Fruit fly (Drosophila melanogaster) whole organism, prepupa: ENCODE measurements around the gene Acbp2.
A peak's percentile ranks its signal among the peaks of the same experiment; 100 is the strongest.

Experiments
- Blimp-1 ChIP-seq: fragments of 200-800 bp; sonication (Bioruptor generic); optimal IDR thresholded peaks from 3 replicates; lab custom pipeline; 2017; ENCODE audit warnings: missing biosample characterization, missing genetic modification characterization, mild to moderate bottlenecking, moderate library complexity, missing genetic modification reagents
- CG10669 ChIP-seq: fragments of 200-800 bp; sonication (Bioruptor generic); optimal IDR thresholded peaks from 3 replicates; lab custom pipeline; 2018; ENCODE audit warnings: missing biosample characterization, mild to moderate bottlenecking, missing genetic modification characterization, moderate library complexity
- CG11294 ChIP-seq: fragments of 200-800 bp; sonication (Bioruptor generic); IDR thresholded peaks from 2 replicates; pipeline ENCODE4 v1.3.6; 2022; ENCODE audit warnings: missing biosample characterization, missing genetic modification characterization
- CG15336 ChIP-seq: fragments of 200-800 bp; sonication (Bioruptor generic); IDR thresholded peaks from 2 replicates; pipeline ENCODE4 v1.3.6; 2022; ENCODE audit warnings: missing biosample characterization, missing genetic modification characterization
- CG1621 ChIP-seq: fragments of 200-800 bp; sonication (Bioruptor generic); optimal IDR thresholded peaks from 3 replicates; lab custom pipeline; 2018; ENCODE audit warnings: missing biosample characterization, mild to moderate bottlenecking, missing genetic modification characterization
- CG16779 ChIP-seq: fragments of 200-800 bp; sonication (Bioruptor generic); optimal IDR thresholded peaks from 3 replicates; lab custom pipeline; 2017; ENCODE audit warnings: missing biosample characterization, mild to moderate bottlenecking, missing genetic modification characterization
- CG31627 ChIP-seq: fragments of 200-800 bp; sonication (Bioruptor generic); optimal IDR thresholded peaks from 3 replicates; lab custom pipeline; 2016; ENCODE audit warnings: missing biosample characterization, missing genetic modification characterization
- CG32006 ChIP-seq: fragments of 200-800 bp; sonication (Bioruptor generic); optimal IDR thresholded peaks from 3 replicates; lab custom pipeline; 2017; ENCODE audit warnings: missing biosample characterization, mild to moderate bottlenecking, missing genetic modification characterization
- CG3919 ChIP-seq: fragments of 200-800 bp; sonication (Bioruptor generic); optimal IDR thresholded peaks from 3 replicates; lab custom pipeline; 2016; ENCODE audit warnings: missing biosample characterization, missing genetic modification characterization
- CG4318 ChIP-seq: fragments of 200-800 bp; sonication (Bioruptor generic); optimal IDR thresholded peaks from 3 replicates; lab custom pipeline; 2017; ENCODE audit warnings: missing biosample characterization, mild to moderate bottlenecking, missing genetic modification characterization
- CG6163 ChIP-seq: fragments of 200-800 bp; sonication (Bioruptor generic); IDR thresholded peaks from 3 replicates; pipeline ENCODE4 v1.3.6; 2022; ENCODE audit warnings: missing biosample characterization, missing genetic modification characterization
- CG6276 ChIP-seq: fragments of 200-800 bp; sonication (Bioruptor generic); optimal IDR thresholded peaks from 2 replicates; lab custom pipeline; 2017; ENCODE audit warnings: missing biosample characterization, mild to moderate bottlenecking, missing genetic modification characterization
- CG6792 ChIP-seq: fragments of 200-800 bp; sonication (Bioruptor generic); optimal IDR thresholded peaks from 3 replicates; lab custom pipeline; 2016; ENCODE audit warnings: missing biosample characterization, missing genetic modification characterization
- CG6808 ChIP-seq: fragments of 200-800 bp; sonication (Bioruptor generic); optimal IDR thresholded peaks from 3 replicates; lab custom pipeline; 2017; ENCODE audit warnings: missing biosample characterization, missing genetic modification characterization, mild to moderate bottlenecking, moderate library complexity, missing genetic modification reagents
- CG7368 ChIP-seq: fragments of 200-800 bp; sonication (Bioruptor generic); optimal IDR thresholded peaks from 3 replicates; lab custom pipeline; 2016; ENCODE audit warnings: missing biosample characterization, missing genetic modification characterization
- CG8119 ChIP-seq: fragments of 200-800 bp; sonication (Bioruptor generic); IDR thresholded peaks from 3 replicates; pipeline ENCODE4 v1.3.6; 2022; ENCODE audit warnings: missing biosample characterization, missing genetic modification characterization
- CG8632 ChIP-seq: fragments of 200-800 bp; sonication (Bioruptor generic); optimal IDR thresholded peaks from 3 replicates; lab custom pipeline; 2016; ENCODE audit warnings: missing biosample characterization, missing genetic modification characterization
- Eip75B ChIP-seq: fragments of 200-800 bp; sonication (Bioruptor generic); optimal IDR thresholded peaks from 3 replicates; lab custom pipeline; 2016; ENCODE audit warnings: missing biosample characterization, missing genetic modification characterization
- Eip78C ChIP-seq: fragments of 200-800 bp; sonication (Bioruptor generic); peaks from one replicate; lab custom pipeline; 2016; ENCODE audit warnings: missing biosample characterization, missing genetic modification characterization
- Eip93F ChIP-seq: fragments of 200-800 bp; sonication (Bioruptor generic); optimal IDR thresholded peaks from 2 replicates; lab custom pipeline; 2016; ENCODE audit warnings: missing biosample characterization, mild to moderate bottlenecking, missing genetic modification characterization
- Ets21C ChIP-seq: fragments of 200-800 bp; sonication (Bioruptor generic); optimal IDR thresholded peaks from 3 replicates; lab custom pipeline; 2016; ENCODE audit warnings: missing biosample characterization, missing genetic modification characterization
- Ets96B ChIP-seq: fragments of 200-800 bp; optimal IDR thresholded peaks from 2 replicates; lab custom pipeline; 2019; ENCODE audit warnings: missing biosample characterization, mild to moderate bottlenecking, missing genetic modification characterization, moderate library complexity
- Gug ChIP-seq: fragments of 200-800 bp; sonication (Bioruptor generic); IDR thresholded peaks from 2 replicates; pipeline ENCODE4 v1.3.6; 2022; ENCODE audit warnings: missing biosample characterization, missing genetic modification characterization
- Hr38 ChIP-seq: sonication (Bioruptor generic); optimal IDR thresholded peaks from 2 replicates; lab custom pipeline; 2016; ENCODE audit warnings: missing biosample characterization, missing genetic modification characterization
- Hr4 ChIP-seq: fragments of 200-800 bp; sonication (Bioruptor generic); optimal IDR thresholded peaks from 3 replicates; lab custom pipeline; 2016; ENCODE audit warnings: missing biosample characterization, missing genetic modification characterization
- Lpt ChIP-seq: fragments of 200-800 bp; sonication (Bioruptor generic); optimal IDR thresholded peaks from 3 replicates; lab custom pipeline; 2016; ENCODE audit warnings: missing biosample characterization, missing genetic modification characterization
- Met ChIP-seq: fragments of 200-800 bp; sonication (Bioruptor generic); optimal IDR thresholded peaks from 3 replicates; lab custom pipeline; 2016; ENCODE audit warnings: missing biosample characterization, missing genetic modification characterization
- OdsH ChIP-seq: fragments of 200-800 bp; sonication (Bioruptor generic); optimal IDR thresholded peaks from 3 replicates; lab custom pipeline; 2016; ENCODE audit warnings: missing biosample characterization, missing genetic modification characterization
- Sox102F ChIP-seq: fragments of 200-800 bp; sonication (Bioruptor generic); optimal IDR thresholded peaks from 2 replicates; lab custom pipeline; 2016; ENCODE audit warnings: missing biosample characterization, mild to moderate bottlenecking, missing genetic modification characterization
- achi ChIP-seq: fragments of 200-800 bp; sonication (Bioruptor generic); optimal IDR thresholded peaks from 3 replicates; lab custom pipeline; 2016; ENCODE audit warnings: missing biosample characterization, missing genetic modification characterization
- acj6 ChIP-seq: fragments of 200-800 bp; sonication (Bioruptor generic); optimal IDR thresholded peaks from 3 replicates; lab custom pipeline; 2016; ENCODE audit warnings: missing biosample characterization, missing genetic modification characterization
- cyc ChIP-seq: fragments of 200-800 bp; sonication (Bioruptor generic); optimal IDR thresholded peaks from 3 replicates; lab custom pipeline; 2016; ENCODE audit warnings: missing biosample characterization, missing genetic modification characterization
- dac ChIP-seq: fragments of 200-800 bp; sonication (Bioruptor generic); optimal IDR thresholded peaks from 2 replicates; lab custom pipeline; 2017; ENCODE audit warnings: missing biosample characterization, mild to moderate bottlenecking, missing genetic modification characterization
- dsx ChIP-seq: fragments of 200-800 bp; optimal IDR thresholded peaks from 3 replicates; lab custom pipeline; 2019; ENCODE audit warnings: missing biosample characterization, mild to moderate bottlenecking, missing genetic modification characterization, moderate library complexity; ENCODE audit not compliant: poor library complexity, severe bottlenecking
- eg ChIP-seq: fragments of 200-800 bp; sonication (Bioruptor generic); IDR thresholded peaks from 3 replicates; pipeline ENCODE4 v1.3.6; 2022; ENCODE audit warnings: missing biosample characterization, missing genetic modification characterization
- esn ChIP-seq: fragments of 200-800 bp; sonication (Bioruptor generic); optimal IDR thresholded peaks from 2 replicates; lab custom pipeline; 2016; ENCODE audit warnings: missing biosample characterization, mild to moderate bottlenecking, missing genetic modification characterization, moderate library complexity
- fd59A ChIP-seq: fragments of 200-800 bp; sonication (Bioruptor generic); optimal IDR thresholded peaks from 2 replicates; lab custom pipeline; 2017; ENCODE audit warnings: missing biosample characterization, mild to moderate bottlenecking, missing genetic modification characterization, missing genetic modification reagents
- fd85E ChIP-seq: fragments of 200-800 bp; sonication (Bioruptor generic); optimal IDR thresholded peaks from 3 replicates; lab custom pipeline; 2016; ENCODE audit warnings: missing biosample characterization, missing genetic modification characterization
- fkh ChIP-seq: fragments of 200-800 bp; sonication (Bioruptor generic); optimal IDR thresholded peaks from 3 replicates; lab custom pipeline; 2017; ENCODE audit warnings: missing biosample characterization, mild to moderate bottlenecking, missing genetic modification characterization, moderate library complexity
- net ChIP-seq: fragments of 200-800 bp; sonication (Bioruptor generic); optimal IDR thresholded peaks from 3 replicates; lab custom pipeline; 2016; ENCODE audit warnings: missing biosample characterization, missing genetic modification characterization
- spab ChIP-seq: fragments of 200-800 bp; sonication (Bioruptor generic); optimal IDR thresholded peaks from 2 replicates; lab custom pipeline; 2017; ENCODE audit warnings: missing biosample characterization, mild to moderate bottlenecking, missing genetic modification characterization, missing genetic modification reagents
- ss ChIP-seq, 2 experiments: fragments of 200-800 bp; sonication (Bioruptor generic); optimal IDR thresholded peaks; 2 replicates in 1 of 2; 3 replicates in 1 of 2; lab custom pipeline; 2017 to 2018; ENCODE audit warnings: mild to moderate bottlenecking in 2 of 2, missing biosample characterization in 2 of 2, missing genetic modification characterization in 2 of 2, moderate library complexity in 1 of 2
- svp ChIP-seq: fragments of 200-800 bp; sonication (Bioruptor generic); peaks from one replicate; lab custom pipeline; 2016; ENCODE audit warnings: missing biosample characterization, missing genetic modification characterization
- topi ChIP-seq: fragments of 200-800 bp; sonication (Bioruptor generic); optimal IDR thresholded peaks from 3 replicates; lab custom pipeline; 2016; ENCODE audit warnings: missing biosample characterization, missing genetic modification characterization

Gene Acbp2

dm6 chr3L:7137613-7138189 is 6.0 kb downstream of the Acbp2 start (continued):
- TF ChIP-seq Ets96B (tag; lab: Kevin White, UChicago) (no peak), net (GFP tag; lab: Kevin White, UChicago) (no peak), CG8119 (no peak; the same call in 2 of the 3 replicates), CG31627 (GFP tag; lab: Kevin White, UChicago) (no peak)

DNA sequence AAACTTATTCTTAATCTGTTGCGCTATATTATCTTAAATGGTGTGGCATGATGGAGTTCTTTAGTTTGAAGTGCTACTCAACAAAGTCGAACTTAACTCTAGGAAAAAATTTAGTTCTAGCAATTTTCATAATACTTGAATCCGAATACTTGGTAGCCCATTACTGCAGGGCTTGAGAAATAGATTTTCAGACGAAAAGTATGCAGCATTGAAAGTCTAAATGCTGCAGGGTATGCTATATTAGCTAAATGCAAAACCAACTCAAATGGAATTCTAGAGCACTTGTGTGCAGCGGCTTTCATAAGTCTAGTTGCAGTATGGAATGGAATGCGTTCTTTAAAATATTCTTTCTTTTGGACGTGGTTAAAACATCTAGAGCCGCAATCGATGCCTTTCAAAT is 11.6 kb downstream of the Acbp2 start:
- TF ChIP-seq CG8119: no peak
- TF ChIP-seq esn (GFP tag; lab: Kevin White, UChicago): no peak
- TF ChIP-seq cyc (GFP tag; lab: Kevin White, UChicago): no peak
- TF ChIP-seq Eip75B: no peak
- TF ChIP-seq CG10669: no peak
- no peak for TF ChIP-seq spab
- no peak for TF ChIP-seq Eip93F (GFP tag; lab: Kevin White, UChicago)
- no peak for TF ChIP-seq dac (GFP tag; lab: Kevin White, UChicago)
- no peak for TF ChIP-seq ss (GFP tag; optimal IDR thresholded peaks at IDR 0.05; lab: Kevin White, UChicago)
- no peak for TF ChIP-seq CG15336 (GFP tag; lab: Robert Waterston, UW)
- TF ChIP-seq OdsH: no peak

DNA sequence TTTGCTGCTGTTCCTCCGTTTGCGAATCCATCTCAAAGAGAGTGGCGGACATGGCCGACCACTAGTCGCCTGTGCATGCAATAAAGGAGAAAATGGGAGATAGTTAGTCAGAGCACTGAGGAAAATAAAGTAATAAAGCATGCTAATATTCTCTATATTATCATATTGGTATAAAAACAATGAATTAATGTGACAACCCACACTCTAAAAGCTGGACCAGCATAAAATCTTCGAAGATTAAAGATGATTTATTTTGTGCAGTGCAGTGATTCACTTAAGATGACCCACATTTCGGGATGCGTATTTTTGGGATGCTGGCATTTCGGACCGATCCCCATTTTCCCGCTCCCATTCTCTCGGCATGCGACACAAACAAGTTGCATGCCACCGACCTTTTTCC is 16.1 kb downstream of the Acbp2 start:
- TF ChIP-seq Ets21C: no peak
- TF ChIP-seq CG6276 (GFP tag; lab: Kevin White, UChicago): peak; percentile 62
- TF ChIP-seq net (GFP tag; lab: Kevin White, UChicago): peak; percentile 3
- TF ChIP-seq CG3919 (GFP tag; lab: Kevin White, UChicago): peak; percentile 59
- TF ChIP-seq CG16779: no peak
- TF ChIP-seq Hr4: peak; percentile 66
- no peak for TF ChIP-seq Gug (GFP tag; lab: Robert Waterston, UW)
- peak; percentile 70 for TF ChIP-seq CG32006 (GFP tag; lab: Kevin White, UChicago)
- no peak for TF ChIP-seq Sox102F (GFP tag; lab: Kevin White, UChicago)
- no peak for TF ChIP-seq CG7368 (GFP tag; lab: Kevin White, UChicago)
- TF ChIP-seq Blimp-1 (GFP tag; lab: Kevin White, UChicago): no peak
- no peak for TF ChIP-seq Eip93F (GFP tag; lab: Kevin White, UChicago)
- TF ChIP-seq Lpt: peak; percentile 30
- TF ChIP-seq OdsH: no peak
- TF ChIP-seq CG15336 (GFP tag; lab: Robert Waterston, UW): peak; percentile 64
- no peak for TF ChIP-seq Eip75B
- TF ChIP-seq CG6808 (GFP tag; lab: Kevin White, UChicago): no peak
- no peak for TF ChIP-seq CG1621
- no peak for TF ChIP-seq spab
- peak; percentile 77 for TF ChIP-seq eg (GFP tag; lab: Robert Waterston, UW)
- TF ChIP-seq achi (GFP tag; lab: Kevin White, UChicago): no peak
- TF ChIP-seq CG8119: peak; percentile 64; the same call in 2 of the 3 replicates
- TF ChIP-seq CG11294 (GFP tag; lab: Robert Waterston, UW): peak; percentile 43; the same call in 1 of the 2 replicates
- TF ChIP-seq acj6 (GFP tag; lab: Kevin White, UChicago): no peak
- no peak for TF ChIP-seq svp (GFP tag; lab: Kevin White, UChicago)
- TF ChIP-seq CG31627 (GFP tag; lab: Kevin White, UChicago): no peak
- TF ChIP-seq Eip78C: peak; percentile 80
- TF ChIP-seq CG4318: no peak
- TF ChIP-seq CG6792 (GFP tag; lab: Kevin White, UChicago): no peak
- no peak for TF ChIP-seq topi (GFP tag; lab: Kevin White, UChicago)
- no peak for TF ChIP-seq Hr38 (GFP tag; lab: Kevin White, UChicago)
- no peak for TF ChIP-seq fkh (GFP tag; lab: Kevin White, UChicago)
- no peak for TF ChIP-seq dsx (GFP tag; lab: Kevin White, UChicago)
- no peak for TF ChIP-seq Met
- no peak for TF ChIP-seq fd85E (GFP tag; lab: Kevin White, UChicago)
- TF ChIP-seq CG6163: peak; percentile 62; the same call in 2 of the 3 replicates
- TF ChIP-seq CG10669: no peak
- no peak for TF ChIP-seq CG8632 (GFP tag; lab: Kevin White, UChicago)
- TF ChIP-seq fd59A: no peak
